Worm (Caenorhabditis elegans): ENCODE results near the gene F58F12.4.
A peak's percentile ranks its signal among the peaks of the same experiment; 100 is the strongest.

The F58F12.4 gene

DNA sequence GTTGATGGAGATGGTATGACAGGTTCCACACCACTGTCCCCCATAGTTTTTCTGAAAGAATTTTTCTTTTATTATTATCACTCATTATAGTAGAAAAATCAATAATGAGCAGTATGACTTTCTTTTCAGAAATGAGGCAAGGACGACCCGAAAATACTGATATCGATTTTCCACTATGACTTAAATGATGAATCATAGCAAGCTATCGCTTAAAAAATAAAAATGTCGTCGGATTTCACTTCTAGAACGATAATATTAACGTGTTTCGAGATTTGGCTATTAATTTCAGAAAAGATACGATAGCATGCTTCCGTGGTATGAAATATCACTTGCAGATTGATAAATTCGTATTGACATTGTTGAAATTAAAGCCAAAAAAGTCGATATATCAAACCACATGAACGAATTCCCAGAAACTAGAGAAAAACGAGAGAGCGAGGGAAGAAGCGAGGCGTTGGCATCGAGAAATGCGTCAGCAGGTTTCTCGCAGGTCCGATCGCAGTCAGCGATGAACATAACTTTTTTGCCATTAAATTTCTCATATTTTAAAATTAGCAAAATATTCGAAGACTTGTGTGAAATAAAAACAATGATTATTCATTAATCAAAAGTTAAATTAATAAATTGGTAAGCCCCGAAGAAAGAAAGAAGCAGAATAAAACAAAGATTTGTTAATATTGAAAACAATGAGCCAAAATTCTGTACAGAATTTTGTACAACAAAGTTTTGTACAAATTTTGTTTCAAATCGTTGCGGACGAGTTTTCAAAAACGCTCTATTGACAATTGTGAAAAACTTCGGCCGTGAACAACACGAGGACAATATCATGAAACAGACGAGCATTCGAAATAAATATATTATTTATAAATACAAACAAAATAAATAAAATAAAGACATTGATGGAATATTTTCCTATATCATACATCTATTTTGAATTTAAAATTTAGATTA is 30.9 kb upstream of the F58F12.4 start, which contains the start of gene C32D5.11:
Gene C32D5.11, minus strand, starts transcription at position 51 of the 951 bp plus-strand sequence.
- no peak for TF ChIP-seq zip-11 (GFP tag; IDR thresholded peaks at IDR 0.05)
- peak; percentile 75 for TF ChIP-seq hlh-11 (tag; optimal IDR thresholded peaks at IDR 0.05)
- no peak for TF ChIP-seq ceh-44 (GFP tag; IDR thresholded peaks at IDR 0.05)
- no peak for TF ChIP-seq egl-43 (GFP tag; IDR thresholded peaks at IDR 0.05)
- TF ChIP-seq nhr-76 (tag; optimal IDR thresholded peaks at IDR 0.05): no peak
- no peak for TF ChIP-seq attf-4 (tag; optimal IDR thresholded peaks at IDR 0.05)
- TF ChIP-seq Y75B8A.6 (GFP tag; IDR thresholded peaks at IDR 0.05): no peak
- TF ChIP-seq hmg-1.1 (GFP tag; IDR thresholded peaks at IDR 0.05): peak; percentile 61; the same call in 1 of the 2 replicates
- TF ChIP-seq T26A8.4 (GFP tag; IDR thresholded peaks at IDR 0.05): peak; percentile 55
- no peak for TF ChIP-seq zip-2 (tag; optimal IDR thresholded peaks at IDR 0.05)
- TF ChIP-seq lin-13 (GFP tag; optimal IDR thresholded peaks at IDR 0.05): peak; percentile 66
- TF ChIP-seq dpl-1 (GFP tag; optimal IDR thresholded peaks at IDR 0.05): peak; percentile 67
- no peak; the same call in 1 of the 2 replicates for TF ChIP-seq arid-1 (GFP tag; conservative IDR thresholded peaks at IDR 0.05)
- TF ChIP-seq lin-29 (GFP tag; IDR thresholded peaks at IDR 0.05): no peak
- peak; percentile 60 for TF ChIP-seq nhr-11 (tag; optimal IDR thresholded peaks at IDR 0.05)
- no peak for TF ChIP-seq unc-62 (GFP tag; optimal IDR thresholded peaks at IDR 0.05 in 1 of 2)
- TF ChIP-seq unc-62 (tag; optimal IDR thresholded peaks at IDR 0.05): no peak
- TF ChIP-seq fos-1 (tag; optimal IDR thresholded peaks at IDR 0.05): no peak
- no peak for TF ChIP-seq pqm-1 (tag; optimal IDR thresholded peaks at IDR 0.05)
- TF ChIP-seq R02D3.7 (tag; optimal IDR thresholded peaks at IDR 0.05): no peak
- TF ChIP-seq hif-1 (tag; optimal IDR thresholded peaks at IDR 0.05): peak in 1 of 2 experiments; percentile 43
- peak; percentile 44 for TF ChIP-seq T20F7.1 (GFP tag; optimal IDR thresholded peaks at IDR 0.05)
- peak; percentile 34 for TF ChIP-seq ceh-28 (tag; optimal IDR thresholded peaks at IDR 0.05)
- TF ChIP-seq spr-1 (tag; optimal IDR thresholded peaks at IDR 0.05): no peak
- peak; percentile 65 for TF ChIP-seq lin-38 (GFP tag; IDR thresholded peaks at IDR 0.05)
- TF ChIP-seq nhr-25 (tag; optimal IDR thresholded peaks at IDR 0.05; ENCODE audit: borderline replicate concordance, insufficient read depth): peak; percentile 14
- TF ChIP-seq mes-2 (tag; optimal IDR thresholded peaks at IDR 0.05; ENCODE audit: poor library complexity, severe bottlenecking): peak; percentile 88
- TF ChIP-seq ceh-82 (tag; optimal IDR thresholded peaks at IDR 0.05): no peak
- TF ChIP-seq nhr-48 (tag; optimal IDR thresholded peaks at IDR 0.05): peak; percentile 26
- TF ChIP-seq daf-12 (tag; optimal IDR thresholded peaks at IDR 0.05): no peak
- TF ChIP-seq lin-15B (tag; optimal IDR thresholded peaks at IDR 0.05): no peak
- no peak for TF ChIP-seq daf-8 (GFP tag; IDR thresholded peaks at IDR 0.05)
- no peak for TF ChIP-seq ztf-11 (tag; optimal IDR thresholded peaks at IDR 0.05)
- peak; percentile 66 for TF ChIP-seq duxl-1 (tag; optimal IDR thresholded peaks at IDR 0.05; ENCODE audit: poor library complexity)
- TF ChIP-seq dve-1 (tag; optimal IDR thresholded peaks at IDR 0.05; ENCODE audit: insufficient read depth): peak; percentile 61
- no peak for TF ChIP-seq daf-16 (GFP tag; optimal IDR thresholded peaks at IDR 0.05)
- TF ChIP-seq daf-16 (tag; optimal IDR thresholded peaks at IDR 0.05): no peak
- TF ChIP-seq mdl-1 (tag; optimal IDR thresholded peaks at IDR 0.05): peak in 1 of 2 experiments; percentile 46
- TF ChIP-seq lsy-2 (tag; optimal IDR thresholded peaks at IDR 0.05): peak in 1 of 2 experiments; percentile 87
- no peak for TF ChIP-seq skn-1 (tag; optimal IDR thresholded peaks at IDR 0.05)
- no peak for TF ChIP-seq snpc-4 (tag; optimal IDR thresholded peaks at IDR 0.05)
- 0 out of 2 replicates have a peak, but pooled peaks have one; percentile 8 for TF ChIP-seq ZK337.2 (GFP tag; IDR thresholded peaks at IDR 0.05)
- no peak for TF ChIP-seq mdt-29 (GFP tag; IDR thresholded peaks at IDR 0.05)
- TF ChIP-seq ztf-7 (tag; optimal IDR thresholded peaks at IDR 0.05): peak; percentile 57
- peak; percentile 42 for TF ChIP-seq mxl-3 (GFP tag; optimal IDR thresholded peaks at IDR 0.05)
- peak; percentile 82 for TF ChIP-seq hlh-30 (tag; optimal IDR thresholded peaks at IDR 0.05; ENCODE audit: insufficient read depth)
- TF ChIP-seq F26F4.8 (GFP tag; conservative IDR thresholded peaks at IDR 0.05): no peak
- no peak for TF ChIP-seq ama-1 (optimal IDR thresholded peaks at IDR 0.05)
- no peak for TF ChIP-seq php-3 (GFP tag; IDR thresholded peaks at IDR 0.05)
